Fruit fly (Drosophila melanogaster) whole organism, embryonic: Measurements from ENCODE around the gene kdn.

Experiments
- CG10147 ChIP-seq: fragments of 200-800 bp; sonication (Bioruptor generic); optimal IDR thresholded peaks from 2 replicates; lab custom pipeline; 2019; ENCODE audit warnings: missing biosample characterization, mild to moderate bottlenecking, missing genetic modification characterization, moderate library complexity
- CG10431 ChIP-seq: fragments of 200-800 bp; sonication (Bioruptor generic); optimal IDR thresholded peaks from 3 replicates; lab custom pipeline; 2018; ENCODE audit warnings: missing biosample characterization, mild to moderate bottlenecking, missing genetic modification characterization
- CG11085 ChIP-seq: fragments of 200-800 bp; sonication (Bioruptor generic); IDR thresholded peaks from 2 replicates; pipeline ENCODE4 v1.3.6; 2022; ENCODE audit warnings: missing biosample characterization, missing genetic modification characterization
- CG11695 ChIP-seq: fragments of 200-800 bp; sonication (Bioruptor generic); IDR thresholded peaks from 3 replicates; pipeline ENCODE4 v1.3.6; 2022; ENCODE audit warnings: missing biosample characterization, missing genetic modification characterization
- CG1233 ChIP-seq: fragments of 200-800 bp; sonication (Bioruptor generic); optimal IDR thresholded peaks from 4 replicates; lab custom pipeline; 2018; ENCODE audit warnings: missing biosample characterization, mild to moderate bottlenecking, missing genetic modification characterization
- CG12769 ChIP-seq: fragments of 200-800 bp; sonication (Bioruptor generic); optimal IDR thresholded peaks from 2 replicates; lab custom pipeline; 2019; ENCODE audit warnings: missing biosample characterization, mild to moderate bottlenecking, missing genetic modification characterization, moderate library complexity
- CG13424 ChIP-seq: fragments of 200-800 bp; sonication (Bioruptor generic); optimal IDR thresholded peaks from 2 replicates; lab custom pipeline; 2019; ENCODE audit warnings: missing biosample characterization, mild to moderate bottlenecking, missing genetic modification characterization, moderate library complexity
- CG14667 ChIP-seq: fragments of 200-800 bp; sonication (Bioruptor generic); IDR thresholded peaks from 2 replicates; pipeline ENCODE4 v1.3.6; 2022; ENCODE audit warnings: missing biosample characterization, missing genetic modification characterization
- CG14860 ChIP-seq: fragments of 200-800 bp; sonication (Bioruptor generic); IDR thresholded peaks from 3 replicates; pipeline ENCODE4 v1.3.6; 2022; ENCODE audit warnings: missing biosample characterization, missing genetic modification characterization; ENCODE audit not compliant: partially characterized antibody
- CG15011 ChIP-seq: fragments of 200-800 bp; sonication (Bioruptor generic); optimal IDR thresholded peaks from 3 replicates; lab custom pipeline; 2018; ENCODE audit warnings: missing biosample characterization, mild to moderate bottlenecking, missing genetic modification characterization
- CG1647 ChIP-seq: fragments of 200-800 bp; sonication (Bioruptor generic); optimal IDR thresholded peaks from 3 replicates; lab custom pipeline; 2016; ENCODE audit warnings: missing biosample characterization, missing genetic modification characterization
- CG16779 ChIP-seq: fragments of 200-800 bp; sonication (Bioruptor generic); IDR thresholded peaks from 2 replicates; pipeline ENCODE4 v1.3.6; 2022; ENCODE audit warnings: missing biosample characterization, missing genetic modification characterization
- CG17359 ChIP-seq: fragments of 200-800 bp; sonication (Bioruptor generic); optimal IDR thresholded peaks from 3 replicates; lab custom pipeline; 2018; ENCODE audit warnings: missing biosample characterization, mild to moderate bottlenecking, missing genetic modification characterization, moderate library complexity
- CG18262 ChIP-seq: fragments of 200-800 bp; optimal IDR thresholded peaks from 3 replicates; lab custom pipeline; 2019; ENCODE audit warnings: missing biosample characterization, mild to moderate bottlenecking, missing genetic modification characterization, moderate library complexity
- CG3847 ChIP-seq: fragments of 200-800 bp; sonication (Bioruptor generic); IDR thresholded peaks from 2 replicates; pipeline ENCODE4 v1.3.6; 2022; ENCODE audit warnings: missing biosample characterization, missing genetic modification characterization
- CG43689 ChIP-seq: fragments of 200-800 bp; sonication (Bioruptor generic); IDR thresholded peaks from 2 replicates; pipeline ENCODE4 v1.3.6; 2022; ENCODE audit warnings: missing biosample characterization, missing genetic modification characterization
- CG4820 ChIP-seq: fragments of 200-800 bp; sonication (Bioruptor generic); optimal IDR thresholded peaks from 3 replicates; lab custom pipeline; 2016; ENCODE audit warnings: missing biosample characterization, missing genetic modification characterization
- CG5245 ChIP-seq: fragments of 200-800 bp; sonication (Bioruptor generic); optimal IDR thresholded peaks from 3 replicates; lab custom pipeline; 2016; ENCODE audit warnings: missing biosample characterization, missing genetic modification characterization
- CG6175 ChIP-seq: fragments of 200-800 bp; sonication (Bioruptor generic); IDR thresholded peaks from 3 replicates; pipeline ENCODE4 v1.3.6; 2022; ENCODE audit warnings: missing biosample characterization, missing genetic modification characterization
- CG6791 ChIP-seq: fragments of 200-800 bp; sonication (Bioruptor generic); IDR thresholded peaks from 3 replicates; pipeline ENCODE4 v1.3.6; 2022; ENCODE audit warnings: missing biosample characterization, missing genetic modification characterization; ENCODE audit not compliant: partially characterized antibody
- CG8089 ChIP-seq: fragments of 200-800 bp; sonication (Bioruptor generic); optimal IDR thresholded peaks from 3 replicates; lab custom pipeline; 2016; ENCODE audit warnings: missing biosample characterization, missing genetic modification characterization
- CG9932 ChIP-seq: fragments of 200-800 bp; sonication (Bioruptor generic); IDR thresholded peaks from 2 replicates; pipeline ENCODE4 v1.3.6; 2022; ENCODE audit warnings: missing biosample characterization, missing genetic modification characterization
- Camta ChIP-seq: fragments of 200-800 bp; sonication (Bioruptor generic); optimal IDR thresholded peaks from 2 replicates; lab custom pipeline; 2016; ENCODE audit warnings: missing biosample characterization, missing genetic modification characterization
- Fer3 ChIP-seq: fragments of 200-800 bp; sonication (Bioruptor generic); optimal IDR thresholded peaks from 2 replicates; lab custom pipeline; 2018; ENCODE audit warnings: missing biosample characterization, mild to moderate bottlenecking, missing genetic modification characterization, moderate library complexity
- H2.0 ChIP-seq: fragments of 200-800 bp; sonication (Bioruptor generic); IDR thresholded peaks from 2 replicates; pipeline ENCODE4 v1.3.6; 2022; ENCODE audit warnings: missing biosample characterization, missing genetic modification characterization
- HLH54F ChIP-seq: fragments of 200-800 bp; sonication (Bioruptor generic); optimal IDR thresholded peaks from 3 replicates; lab custom pipeline; 2016; ENCODE audit warnings: missing biosample characterization, missing genetic modification characterization
- Hmr ChIP-seq: fragments of 200-800 bp; sonication (Bioruptor generic); optimal IDR thresholded peaks from 3 replicates; lab custom pipeline; 2017; ENCODE audit warnings: mild to moderate bottlenecking, missing biosample characterization, missing genetic modification reagents, missing genetic modification characterization
- Hr51 ChIP-seq, 2 experiments: fragments of 200-800 bp; sonication (Bioruptor generic); optimal IDR thresholded peaks; 2 replicates in 1 of 2; 3 replicates in 1 of 2; lab custom pipeline; 2016 to 2018; ENCODE audit warnings: missing biosample characterization in 2 of 2, missing genetic modification characterization in 2 of 2, mild to moderate bottlenecking in 1 of 2, moderate library complexity in 1 of 2
- Neu2 ChIP-seq: fragments of 200-800 bp; sonication (Bioruptor generic); optimal IDR thresholded peaks from 3 replicates; lab custom pipeline; 2016; ENCODE audit warnings: missing biosample characterization, missing genetic modification characterization, borderline replicate concordance
- Oaz ChIP-seq: fragments of 200-800 bp; sonication (Bioruptor generic); IDR thresholded peaks from 2 replicates; pipeline ENCODE4 v1.3.6; 2022; ENCODE audit warnings: missing biosample characterization, missing genetic modification characterization
- Taf1 ChIP-seq: fragments of 200-800 bp; sonication (Bioruptor generic); IDR thresholded peaks from 2 replicates; pipeline ENCODE4 v1.3.6; 2022; ENCODE audit warnings: missing biosample characterization, missing genetic modification characterization
- Vsx1 ChIP-seq: fragments of 200-800 bp; sonication (Bioruptor generic); optimal IDR thresholded peaks from 2 replicates; lab custom pipeline; 2017; ENCODE audit warnings: missing biosample characterization, mild to moderate bottlenecking, missing genetic modification characterization, missing genetic modification reagents
- ab ChIP-seq: fragments of 200-800 bp; sonication (Bioruptor generic); optimal IDR thresholded peaks from 2 replicates; lab custom pipeline; 2016; ENCODE audit warnings: missing biosample characterization, missing genetic modification characterization
- ac ChIP-seq: fragments of 200-800 bp; sonication (Bioruptor generic); optimal IDR thresholded peaks from 3 replicates; lab custom pipeline; 2017; ENCODE audit warnings: missing biosample characterization, mild to moderate bottlenecking, missing genetic modification characterization
- bowl ChIP-seq: fragments of 200-800 bp; sonication (Bioruptor generic); IDR thresholded peaks from 2 replicates; pipeline ENCODE4 v1.3.6; 2022; ENCODE audit warnings: missing biosample characterization, missing genetic modification characterization
- cad ChIP-seq: fragments of >200 bp; optimal IDR thresholded peaks from 2 replicates; lab custom pipeline; 2017; ENCODE audit warnings: missing biosample characterization, missing genetic modification characterization
- caup ChIP-seq: fragments of 200-800 bp; sonication (Bioruptor generic); optimal IDR thresholded peaks from 3 replicates; lab custom pipeline; 2017; ENCODE audit warnings: missing biosample characterization, mild to moderate bottlenecking, missing genetic modification characterization, moderate library complexity; ENCODE audit not compliant: severe bottlenecking
- dan ChIP-seq: fragments of 200-800 bp; sonication (Bioruptor generic); IDR thresholded peaks from 2 replicates; pipeline ENCODE4 v1.3.6; 2022; ENCODE audit warnings: missing biosample characterization, missing genetic modification characterization
- dpn ChIP-seq, 2 experiments: fragments of 200-800 bp; sonication (Bioruptor generic); optimal IDR thresholded peaks; 3 replicates each; lab custom pipeline; 2016; ENCODE audit warnings: missing biosample characterization in 2 of 2, missing genetic modification characterization in 2 of 2
- dysf ChIP-seq: fragments of 200-800 bp; sonication (Bioruptor generic); IDR thresholded peaks from 3 replicates; pipeline ENCODE4 v1.3.6; 2022; ENCODE audit warnings: missing biosample characterization, missing genetic modification characterization
- emc ChIP-seq: fragments of 200-800 bp; sonication (Bioruptor generic); optimal IDR thresholded peaks from 2 replicates; lab custom pipeline; 2016; ENCODE audit warnings: missing biosample characterization, missing genetic modification characterization
- grau ChIP-seq: fragments of 200-800 bp; optimal IDR thresholded peaks from 3 replicates; lab custom pipeline; 2019; ENCODE audit warnings: missing biosample characterization, mild to moderate bottlenecking, missing genetic modification characterization, moderate library complexity
- gro ChIP-seq: fragments of 200-800 bp; sonication (Bioruptor generic); optimal IDR thresholded peaks from 2 replicates; lab custom pipeline; 2016; ENCODE audit warnings: missing biosample characterization, missing genetic modification characterization
- jumu ChIP-seq: fragments of 200-800 bp; sonication (Bioruptor generic); optimal IDR thresholded peaks from 3 replicates; lab custom pipeline; 2016; ENCODE audit warnings: missing biosample characterization, missing genetic modification characterization
- kah ChIP-seq: fragments of 200-800 bp; sonication (Bioruptor generic); optimal IDR thresholded peaks from 2 replicates; lab custom pipeline; 2018; ENCODE audit warnings: missing biosample characterization, mild to moderate bottlenecking, missing genetic modification characterization
- nau ChIP-seq: fragments of 200-800 bp; sonication (Bioruptor generic); optimal IDR thresholded peaks from 3 replicates; lab custom pipeline; 2017; ENCODE audit warnings: missing biosample characterization, mild to moderate bottlenecking, missing genetic modification characterization, missing genetic modification reagents
- ro ChIP-seq: fragments of 200-800 bp; sonication (Bioruptor generic); IDR thresholded peaks from 2 replicates; pipeline ENCODE4 v1.3.6; 2022; ENCODE audit warnings: missing biosample characterization, missing genetic modification characterization
- run ChIP-seq: fragments of 200-800 bp; sonication (Bioruptor generic); optimal IDR thresholded peaks from 3 replicates; lab custom pipeline; 2018; ENCODE audit warnings: missing biosample characterization, mild to moderate bottlenecking, missing genetic modification characterization
- sisA ChIP-seq: fragments of 200-800 bp; sonication (Bioruptor generic); IDR thresholded peaks from 2 replicates; pipeline ENCODE4 v1.3.6; 2022; ENCODE audit warnings: missing biosample characterization, missing genetic modification characterization
- sr ChIP-seq: fragments of 200-800 bp; sonication (Bioruptor generic); IDR thresholded peaks from 3 replicates; pipeline ENCODE4 v1.3.6; 2022; ENCODE audit warnings: missing biosample characterization, missing genetic modification characterization
- vvl ChIP-seq: fragments of 200-800 bp; sonication (Bioruptor generic); IDR thresholded peaks from 2 replicates; pipeline ENCODE4 v1.3.6; 2022; ENCODE audit warnings: missing biosample characterization, missing genetic modification characterization
- zen2 ChIP-seq: fragments of 200-800 bp; sonication (Bioruptor generic); IDR thresholded peaks from 3 replicates; pipeline ENCODE4 v1.3.6; 2022; ENCODE audit warnings: missing biosample characterization, missing genetic modification characterization; ENCODE audit not compliant: partially characterized antibody

Gene kdn

dm6 chrX:6376748-6377147, 26.3 kb downstream of the kdn start (continued):
- TF ChIP-seq sr (GFP tag; lab: Robert Waterston, UW) (no peak), jumu (no peak), CG15011 (no peak), CG14860 (GFP tag; lab: Robert Waterston, UW) (no peak), run (tag; lab: Kevin White, UChicago) (no peak), dysf (peak; percentile 42; the same call in 1 of the 3 replicates), cad (GFP tag; lab: Kevin White, UChicago) (no peak), CG1647 (no peak), CG11085 (GFP tag; lab: Robert Waterston, UW) (no peak), CG43689 (GFP tag; lab: Robert Waterston, UW) (no peak), CG4820 (GFP tag; lab: Kevin White, UChicago) (no peak), Neu2 (no peak), bowl (no peak), zen2 (GFP tag; lab: Robert Waterston, UW) (no peak), CG6175 (GFP tag; lab: Robert Waterston, UW) (no peak), H2.0 (no peak), CG10147 (no peak), nau (GFP tag; lab: Kevin White, UChicago) (no peak), ab (GFP tag; lab: Kevin White, UChicago) (no peak), CG18262 (no peak), Fer3 (peak; percentile 3), caup (GFP tag; lab: Kevin White, UChicago) (no peak), ac (GFP tag; lab: Kevin White, UChicago) (no peak), CG1233 (GFP tag; lab: Kevin White, UChicago) (no peak), CG6791 (GFP tag; lab: Robert Waterston, UW) (no peak), kah (GFP tag; lab: Kevin White, UChicago) (no peak), CG3847 (no peak), CG14667 (GFP tag; lab: Robert Waterston, UW) (no peak), dan (GFP tag; lab: Robert Waterston, UW) (no peak), HLH54F (GFP tag; lab: Kevin White, UChicago) (no peak), gro (GFP tag; lab: Kevin White, UChicago) (no peak), emc (no peak), CG10431 (GFP tag; lab: Kevin White, UChicago) (no peak), CG12769 (tag; lab: Kevin White, UChicago) (no peak), Vsx1 (no peak), sisA (GFP tag; lab: Robert Waterston, UW) (peak; percentile 27; the same call in 1 of the 2 replicates), Oaz (GFP tag; lab: Robert Waterston, UW) (no peak), Hmr (GFP tag; lab: Kevin White, UChicago) (peak; percentile 45), CG16779 (GFP tag; lab: Robert Waterston, UW) (no peak), grau (tag; lab: Kevin White, UChicago) (peak; percentile 23), dpn (GFP tag; optimal IDR thresholded peaks at IDR 0.05; lab: Kevin White, UChicago) (peak; percentile 14 to 16), CG17359 (tag; lab: Kevin White, UChicago) (peak; percentile 27), CG8089 (GFP tag; lab: Kevin White, UChicago) (no peak), Camta (GFP tag; lab: Kevin White, UChicago) (no peak), CG13424 (tag; lab: Kevin White, UChicago) (peak; percentile 15), Taf1 (GFP tag; lab: Robert Waterston, UW) (no peak), CG11695 (GFP tag; lab: Robert Waterston, UW) (no peak), CG9932 (GFP tag; lab: Robert Waterston, UW) (no peak), vvl (GFP tag; lab: Robert Waterston, UW) (no peak), ro (no peak), Hr51 (GFP tag; optimal IDR thresholded peaks at IDR 0.05; lab: Kevin White, UChicago) (peak in 1 of 2 experiments; percentile 24), CG5245 (GFP tag; lab: Kevin White, UChicago) (no peak)
